Worm (Caenorhabditis elegans) whole organism, L4 larva: ENCODE measurements around the gene F08F8.10.

Experiments used
- D1046.2 ChIP-seq: fragments of 200-800 bp; sonication (Bioruptor generic); IDR thresholded peaks from 2 replicates; pipeline ENCODE4 v1.3.6; 2022; ENCODE audit warnings: missing genetic modification characterization, missing compliant biosample characterization
- T26A8.4 ChIP-seq: fragments of 200-800 bp; sonication (Bioruptor generic); IDR thresholded peaks from 2 replicates; pipeline ENCODE4 v1.3.6; 2022; ENCODE audit warnings: missing genetic modification characterization, missing compliant biosample characterization
- Y5F2A.4 ChIP-seq: fragments of 200-800 bp; sonication (Bioruptor generic); optimal IDR thresholded peaks from 2 replicates; lab custom pipeline; 2018; ENCODE audit warnings: mild to moderate bottlenecking, missing genetic modification characterization, missing compliant biosample characterization
- aly-2 ChIP-seq: sonication (generic microtip); optimal IDR thresholded peaks from 2 replicates; lab custom pipeline; 2018; ENCODE audit warnings: missing biosample characterization, missing genetic modification characterization
- arid-1 ChIP-seq: fragments of 200-800 bp; sonication (Bioruptor generic); conservative IDR thresholded peaks from 2 replicates; pipeline ENCODE4 v1.3.6; 2022; ENCODE audit warnings: missing genetic modification reagents, missing genetic modification characterization, missing compliant biosample characterization
- ceh-20 ChIP-seq: fragments of 200-800 bp; sonication (Bioruptor generic); IDR thresholded peaks from 2 replicates; pipeline ENCODE4 v1.3.6; 2022; ENCODE audit warnings: missing genetic modification reagents, missing genetic modification characterization, missing compliant biosample characterization
- ceh-44 ChIP-seq: fragments of 200-800 bp; sonication (Bioruptor generic); IDR thresholded peaks from 2 replicates; pipeline ENCODE4 v1.3.6; 2022; ENCODE audit warnings: missing genetic modification reagents, missing genetic modification characterization, missing compliant biosample characterization
- ceh-62 ChIP-seq: sonication (generic microtip); optimal IDR thresholded peaks from 2 replicates; lab custom pipeline; 2017; ENCODE audit warnings: missing biosample characterization, missing genetic modification characterization
- ceh-82 ChIP-seq: sonication (generic microtip); optimal IDR thresholded peaks from 2 replicates; lab custom pipeline; 2017; ENCODE audit warnings: missing biosample characterization, missing genetic modification characterization
- ces-1 ChIP-seq: fragments of 150-350 bp; sonication (generic microtip); optimal IDR thresholded peaks from 4 replicates; lab custom pipeline; 2014; ENCODE audit warnings: missing biosample characterization, missing genetic modification reagents, missing genetic modification characterization
- cey-2 ChIP-seq: sonication (generic microtip); optimal IDR thresholded peaks from 3 replicates; lab custom pipeline; 2017; ENCODE audit warnings: missing genetic modification characterization, mild to moderate bottlenecking, missing compliant biosample characterization, antibody characterized with exemption, borderline replicate concordance; ENCODE audit not compliant: insufficient read depth
- dmd-8 ChIP-seq: fragments of 200-800 bp; sonication (Bioruptor generic); IDR thresholded peaks from 2 replicates; pipeline ENCODE4 v1.3.6; 2022; ENCODE audit warnings: missing genetic modification characterization, missing compliant biosample characterization
- dmd-9 ChIP-seq: fragments of 200-800 bp; sonication (Bioruptor generic); IDR thresholded peaks from 2 replicates; pipeline ENCODE4 v1.3.6; 2022; ENCODE audit warnings: missing genetic modification reagents, missing genetic modification characterization, missing compliant biosample characterization
- dve-1 ChIP-seq: sonication (generic microtip); optimal IDR thresholded peaks from 2 replicates; lab custom pipeline; 2017; ENCODE audit warnings: antibody characterized with exemption, mild to moderate bottlenecking, missing genetic modification characterization, missing compliant biosample characterization; ENCODE audit not compliant: insufficient read depth
- egl-27 ChIP-seq: sonication (generic microtip); optimal IDR thresholded peaks from 3 replicates; lab custom pipeline; 2017; ENCODE audit warnings: missing biosample characterization, missing genetic modification reagents, missing genetic modification characterization
- fkh-10 ChIP-seq: fragments of 150-350 bp; optimal IDR thresholded peaks from 2 replicates; lab custom pipeline; 2014; ENCODE audit warnings: missing biosample characterization, missing genetic modification reagents, missing genetic modification characterization
- gei-8 ChIP-seq: fragments of 200-800 bp; sonication (Bioruptor generic); optimal IDR thresholded peaks from 2 replicates; lab custom pipeline; 2018; ENCODE audit warnings: mild to moderate bottlenecking, missing genetic modification characterization, missing compliant biosample characterization
- hif-1 ChIP-seq, 2 experiments: sonication (generic microtip); optimal IDR thresholded peaks; 2 replicates each; lab custom pipeline; 2016 to 2017; ENCODE audit warnings: missing compliant biosample characterization in 2 of 2, missing genetic modification characterization in 2 of 2, missing genetic modification reagents in 2 of 2, missing genotype in 2 of 2, mild to moderate bottlenecking in 1 of 2
- hlh-30 ChIP-seq: sonication (generic microtip); optimal IDR thresholded peaks from 2 replicates; lab custom pipeline; 2017; ENCODE audit warnings: antibody characterized with exemption, mild to moderate bottlenecking, missing genetic modification characterization, missing compliant biosample characterization; ENCODE audit not compliant: insufficient read depth
- hmg-1.1 ChIP-seq: fragments of 200-800 bp; sonication (Bioruptor generic); IDR thresholded peaks from 2 replicates; pipeline ENCODE4 v1.3.6; 2022; ENCODE audit warnings: missing genetic modification reagents, missing genetic modification characterization, missing compliant biosample characterization
- jun-1 ChIP-seq: fragments of 150-350 bp; optimal IDR thresholded peaks from 2 replicates; lab custom pipeline; 2014; ENCODE audit warnings: missing biosample characterization, missing genetic modification reagents, missing genetic modification characterization
- lim-7 ChIP-seq: fragments of 200-800 bp; sonication (Bioruptor generic); IDR thresholded peaks from 2 replicates; pipeline ENCODE4 v1.3.6; 2022; ENCODE audit warnings: missing genetic modification characterization, missing compliant biosample characterization
- lin-13 ChIP-seq: fragments of 150-350 bp; optimal IDR thresholded peaks from 2 replicates; lab custom pipeline; 2014; ENCODE audit warnings: missing biosample characterization, missing genetic modification reagents, missing genetic modification characterization
- lin-38 ChIP-seq: fragments of 200-800 bp; sonication (Bioruptor generic); IDR thresholded peaks from 2 replicates; pipeline ENCODE4 v1.3.6; 2022; ENCODE audit warnings: missing genetic modification reagents, missing genetic modification characterization, missing compliant biosample characterization
- lin-39 ChIP-seq: fragments of 150-350 bp; optimal IDR thresholded peaks from 2 replicates; lab custom pipeline; 2014; ENCODE audit warnings: missing biosample characterization, missing genetic modification reagents, missing genetic modification characterization
- lsy-2 ChIP-seq, 2 experiments: fragments of 150-350 bp in 1 of 2; sonication (generic microtip) in 1 of 2; optimal IDR thresholded peaks; 2 replicates each; lab custom pipeline; 2014 to 2017; ENCODE audit warnings: missing biosample characterization in 2 of 2, missing genetic modification characterization in 2 of 2
- madf-5 ChIP-seq, 2 experiments: fragments of 200-800 bp; sonication (Bioruptor generic); IDR thresholded peaks; 2 replicates each; pipeline ENCODE4 v1.3.6; 2022; ENCODE audit warnings: missing compliant biosample characterization in 2 of 2, missing genetic modification characterization in 2 of 2
- madf-9 ChIP-seq: fragments of 200-800 bp; sonication (Bioruptor generic); conservative IDR thresholded peaks from 2 replicates; pipeline ENCODE4 v1.3.6; 2022; ENCODE audit warnings: missing genetic modification reagents, missing genetic modification characterization, missing compliant biosample characterization
- mdl-1 ChIP-seq, 2 experiments: fragments of 150-350 bp in 1 of 2; sonication (generic microtip) in 1 of 2; optimal IDR thresholded peaks; 2 replicates each; lab custom pipeline; 2014 to 2017; ENCODE audit warnings: missing biosample characterization in 2 of 2, missing genetic modification characterization in 2 of 2
- mdt-29 ChIP-seq: fragments of 200-800 bp; sonication (Bioruptor generic); IDR thresholded peaks from 2 replicates; pipeline ENCODE4 v1.3.6; 2022; ENCODE audit warnings: missing genetic modification reagents, missing genetic modification characterization, missing compliant biosample characterization
- mes-2 ChIP-seq: sonication (generic microtip); optimal IDR thresholded peaks from 2 replicates; lab custom pipeline; 2016; ENCODE audit warnings: missing genotype, mild to moderate bottlenecking, missing genetic modification characterization, missing compliant biosample characterization; ENCODE audit not compliant: poor library complexity, severe bottlenecking
- nhr-102 ChIP-seq: sonication (generic microtip); optimal IDR thresholded peaks from 2 replicates; lab custom pipeline; 2016; ENCODE audit warnings: mild to moderate bottlenecking, missing genetic modification characterization, moderate library complexity, missing compliant biosample characterization
- nhr-11 ChIP-seq: fragments of 150-350 bp; optimal IDR thresholded peaks from 2 replicates; lab custom pipeline; 2014; ENCODE audit warnings: missing biosample characterization, missing genetic modification characterization
- nhr-237 ChIP-seq: sonication (generic microtip); optimal IDR thresholded peaks from 2 replicates; lab custom pipeline; 2017; ENCODE audit warnings: missing biosample characterization, missing genetic modification characterization
- nhr-25 ChIP-seq: sonication (generic microtip); optimal IDR thresholded peaks from 2 replicates; lab custom pipeline; 2017; ENCODE audit warnings: missing genetic modification characterization, mild to moderate bottlenecking, missing compliant biosample characterization, antibody characterized with exemption, moderate library complexity, borderline replicate concordance; ENCODE audit not compliant: insufficient read depth
- pha-4 ChIP-seq, 2 experiments: fragments of 150-350 bp in 1 of 2; fragments of 200-800 bp in 1 of 2; sonication (Bioruptor generic) in 1 of 2; IDR thresholded peaks in 1 of 2; optimal IDR thresholded peaks in 1 of 2; 2 replicates each; pipeline versions ENCODE4 v1.3.6 to Lab custom; 2014 to 2022; ENCODE audit warnings: missing genetic modification characterization in 2 of 2, missing genetic modification reagents in 2 of 2, missing biosample characterization in 1 of 2, missing compliant biosample characterization in 1 of 2
- php-3 ChIP-seq: fragments of 200-800 bp; sonication (Bioruptor generic); IDR thresholded peaks from 2 replicates; pipeline ENCODE4 v1.3.6; 2022; ENCODE audit warnings: missing genetic modification reagents, missing genetic modification characterization, missing compliant biosample characterization
- pqm-1 ChIP-seq: sonication (generic microtip); optimal IDR thresholded peaks from 2 replicates; lab custom pipeline; 2017; ENCODE audit warnings: missing biosample characterization, missing genetic modification characterization
- snpc-4 ChIP-seq: fragments of 150-350 bp; optimal IDR thresholded peaks from 2 replicates; lab custom pipeline; 2014; ENCODE audit warnings: missing biosample characterization, missing genetic modification characterization
- tag-97 ChIP-seq: fragments of 200-800 bp; sonication (Bioruptor generic); IDR thresholded peaks from 2 replicates; pipeline ENCODE4 v1.3.6; 2022; ENCODE audit warnings: missing genetic modification characterization, missing compliant biosample characterization
- tra-1 ChIP-seq: fragments of 200-800 bp; sonication (Bioruptor generic); IDR thresholded peaks from 2 replicates; pipeline ENCODE4 v1.3.6; 2022; ENCODE audit warnings: missing genetic modification reagents, missing genetic modification characterization, missing compliant biosample characterization
- vab-7 ChIP-seq: fragments of 200-800 bp; sonication (Bioruptor generic); IDR thresholded peaks from 2 replicates; pipeline ENCODE4 v1.3.6; 2022; ENCODE audit warnings: missing genetic modification reagents, missing genetic modification characterization, missing compliant biosample characterization
- zag-1 ChIP-seq: fragments of 150-350 bp; optimal IDR thresholded peaks from 2 replicates; lab custom pipeline; 2014; ENCODE audit warnings: missing biosample characterization, missing genetic modification characterization
- zfp-3 ChIP-seq: fragments of 200-800 bp; sonication (Bioruptor generic); conservative IDR thresholded peaks from 2 replicates; pipeline ENCODE4 v1.3.6; 2022; ENCODE audit warnings: missing genetic modification reagents, missing genetic modification characterization, missing compliant biosample characterization

Gene F08F8.10

ce11 chrIII:7329155-7329732 is 27.9 kb downstream of the F08F8.10 start, which contains the start of gene lab-2:
lab-2 (minus strand) TSS chrIII:7329607.
- TF ChIP-seq ceh-62 (tag; lab: Kevin White, UChicago) (no peak), madf-9 (GFP tag; lab: Robert Waterston, UW) (no peak), cey-2 (tag; lab: Kevin White, UChicago) (no peak), lsy-2 (tag; optimal IDR thresholded peaks at IDR 0.05; lab: Kevin White, UChicago) (peak in 1 of 2 experiments; percentile 39), fkh-10 (GFP tag; lab: Kevin White, UChicago) (no peak), zag-1 (no peak), lin-13 (GFP tag; lab: Kevin White, UChicago) (no peak), D1046.2 (GFP tag; lab: Robert Waterston, UW) (no peak; the same call in 1 of the 2 replicates), ceh-44 (GFP tag; lab: Robert Waterston, UW) (no peak), snpc-4 (tag; lab: Kevin White, UChicago) (no peak), tag-97 (GFP tag; lab: Robert Waterston, UW) (no peak), pha-4 (GFP tag; IDR thresholded peaks at IDR 0.05; lab: Robert Waterston, UW) (peak; percentile 58), pha-4 (tag; optimal IDR thresholded peaks at IDR 0.05; lab: Kevin White, UChicago) (no peak), nhr-102 (tag; lab: Kevin White, UChicago) (peak; percentile 39), tra-1 (GFP tag; lab: Robert Waterston, UW) (peak; percentile 20; the same call in 1 of the 2 replicates), madf-5 (GFP tag; IDR thresholded peaks at IDR 0.05; lab: Robert Waterston, UW) (no peak), lin-38 (0 out of 2 replicates have a peak, but pooled peaks have one; percentile 20), zfp-3 (0 out of 2 replicates have a peak, but pooled peaks have one; percentile 21), ces-1 (GFP tag; lab: Kevin White, UChicago) (no peak), lin-39 (tag; lab: Kevin White, UChicago) (no peak), arid-1 (no peak), mdl-1 (tag; optimal IDR thresholded peaks at IDR 0.05; lab: Kevin White, UChicago) (no peak), jun-1 (tag; lab: Kevin White, UChicago) (no peak), hmg-1.1 (no peak), Y5F2A.4 (no peak), pqm-1 (tag; lab: Kevin White, UChicago) (no peak), T26A8.4 (GFP tag; lab: Robert Waterston, UW) (peak; percentile 41; the same call in 1 of the 2 replicates), dmd-8 (GFP tag; lab: Robert Waterston, UW) (no peak), ceh-20 (no peak), hif-1 (tag; optimal IDR thresholded peaks at IDR 0.05; lab: Kevin White, UChicago) (peak in 1 of 2 experiments; percentile 5), ceh-82 (tag; lab: Kevin White, UChicago) (no peak), mdt-29 (GFP tag; lab: Robert Waterston, UW) (no peak), vab-7 (GFP tag; lab: Robert Waterston, UW) (peak; percentile 6; the same call in 1 of the 2 replicates), lim-7 (GFP tag; lab: Robert Waterston, UW) (no peak), dmd-9 (GFP tag; lab: Robert Waterston, UW) (no peak), php-3 (0 out of 2 replicates have a peak, but pooled peaks have one; percentile 16), gei-8 (no peak), nhr-237 (tag; lab: Kevin White, UChicago) (no peak), nhr-11 (no peak), aly-2 (tag; lab: Kevin White, UChicago) (no peak), egl-27 (tag; lab: Kevin White, UChicago) (no peak), dve-1 (peak; percentile 1), mes-2 (tag; lab: Kevin White, UChicago) (peak; percentile 13), nhr-25 (tag; lab: Kevin White, UChicago) (peak; percentile 29), hlh-30 (tag; lab: Kevin White, UChicago) (no peak)
- TF ChIP-seq, all 104 proteins: peak for 13
